Worm (Caenorhabditis elegans): ENCODE data around the gene H01M10.2.

The H01M10.2 gene

DNA sequence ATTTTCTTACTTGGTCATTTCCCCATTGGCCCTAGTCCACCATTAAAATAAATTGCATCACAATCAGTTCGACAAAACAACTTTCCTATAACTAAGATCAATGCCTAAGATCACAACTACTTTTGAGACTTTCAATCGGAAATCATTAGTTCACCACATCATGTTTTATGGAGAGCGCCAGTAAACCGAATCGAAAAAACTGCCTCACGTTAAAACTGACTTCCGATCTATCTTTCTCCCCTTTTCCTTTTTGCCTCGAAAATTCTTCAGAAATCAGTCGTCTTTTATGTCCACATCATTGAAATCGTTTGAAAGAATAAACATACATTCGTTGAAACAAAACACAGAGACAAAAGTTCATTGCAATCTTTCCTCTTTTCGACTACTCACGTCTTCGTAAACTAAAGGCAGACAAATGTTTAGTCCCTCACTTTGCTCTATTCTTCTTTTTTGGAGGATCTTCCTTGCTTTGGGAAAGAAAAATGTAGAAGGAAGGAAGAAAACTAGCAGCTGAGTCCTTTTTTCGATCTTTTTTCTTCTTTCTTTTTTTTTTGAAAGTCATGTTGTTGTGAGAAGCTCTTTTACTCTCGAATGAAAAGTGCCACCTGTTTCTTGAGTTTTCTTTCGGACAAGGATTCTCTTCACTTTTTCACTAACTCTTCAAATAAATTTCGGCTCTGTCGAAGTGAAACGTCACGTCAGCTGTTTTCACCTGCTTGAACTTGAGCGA is 9.6 kb upstream of the H01M10.2 start:
- TF ChIP-seq unc-55 (GFP tag; optimal IDR thresholded peaks at IDR 0.05) = peak; percentile 35
- TF ChIP-seq ceh-18 (tag; optimal IDR thresholded peaks at IDR 0.05) = peak; percentile 39
- no peak for TF ChIP-seq tbx-7 (tag; optimal IDR thresholded peaks at IDR 0.05)

DNA sequence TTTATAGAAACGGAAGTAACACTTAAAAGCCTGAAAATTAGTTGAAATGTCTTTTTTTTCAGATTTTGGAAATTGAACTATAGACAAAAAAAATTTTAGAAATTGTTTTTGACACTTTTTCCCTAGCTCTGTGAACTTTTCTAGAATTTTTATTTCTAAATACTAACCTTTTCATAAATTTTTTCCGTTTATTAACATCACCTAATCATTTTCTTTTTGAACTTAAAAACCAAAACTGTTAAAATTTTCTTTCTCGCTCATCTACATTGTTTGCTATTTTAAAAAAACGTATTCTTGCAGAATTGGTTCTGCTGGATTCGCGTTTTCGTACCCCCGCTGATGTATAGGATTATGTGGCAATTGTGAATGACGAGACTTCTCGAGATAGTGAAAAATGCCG is 8.1 kb upstream of the H01M10.2 start, which contains the start of the genes nhr-40 and T03G6.7:
TSS of gene nhr-40 (plus strand) at position 301 of the 400 bp plus-strand sequence.
TSS of gene T03G6.7 (plus strand) at position 337 of the 400 bp plus-strand sequence.
- TF ChIP-seq unc-86 (tag; optimal IDR thresholded peaks at IDR 0.05) (no peak), ztf-16 (tag; optimal IDR thresholded peaks at IDR 0.05) (no peak), ceh-22 (tag; optimal IDR thresholded peaks at IDR 0.05) (no peak), dmd-4 (tag; optimal IDR thresholded peaks at IDR 0.05; ENCODE audit: borderline replicate concordance) (no peak), hlh-30 (tag; optimal IDR thresholded peaks at IDR 0.05; ENCODE audit: insufficient read depth) (no peak), T23F11.4 (GFP tag; optimal IDR thresholded peaks at IDR 0.05) (no peak), pha-4 (tag; optimal IDR thresholded peaks at IDR 0.05) (no peak), ceh-24 (tag; optimal IDR thresholded peaks at IDR 0.05) (no peak), zip-5 (tag; optimal IDR thresholded peaks at IDR 0.05) (no peak), ceh-19 (GFP tag; optimal IDR thresholded peaks at IDR 0.05) (no peak), F13H6.1 (tag; optimal IDR thresholded peaks at IDR 0.05) (no peak), sox-4 (tag; optimal IDR thresholded peaks at IDR 0.05) (no peak), sdc-2 (tag; optimal IDR thresholded peaks at IDR 0.05) (no peak), eyg-1 (tag; optimal IDR thresholded peaks at IDR 0.05) (no peak), dve-1 (tag; optimal IDR thresholded peaks at IDR 0.05) (no peak), tbx-2 (tag; optimal IDR thresholded peaks at IDR 0.05) (no peak), fkh-6 (tag; optimal IDR thresholded peaks at IDR 0.05) (no peak), ceh-6 (GFP tag; optimal IDR thresholded peaks at IDR 0.05) (no peak)

DNA sequence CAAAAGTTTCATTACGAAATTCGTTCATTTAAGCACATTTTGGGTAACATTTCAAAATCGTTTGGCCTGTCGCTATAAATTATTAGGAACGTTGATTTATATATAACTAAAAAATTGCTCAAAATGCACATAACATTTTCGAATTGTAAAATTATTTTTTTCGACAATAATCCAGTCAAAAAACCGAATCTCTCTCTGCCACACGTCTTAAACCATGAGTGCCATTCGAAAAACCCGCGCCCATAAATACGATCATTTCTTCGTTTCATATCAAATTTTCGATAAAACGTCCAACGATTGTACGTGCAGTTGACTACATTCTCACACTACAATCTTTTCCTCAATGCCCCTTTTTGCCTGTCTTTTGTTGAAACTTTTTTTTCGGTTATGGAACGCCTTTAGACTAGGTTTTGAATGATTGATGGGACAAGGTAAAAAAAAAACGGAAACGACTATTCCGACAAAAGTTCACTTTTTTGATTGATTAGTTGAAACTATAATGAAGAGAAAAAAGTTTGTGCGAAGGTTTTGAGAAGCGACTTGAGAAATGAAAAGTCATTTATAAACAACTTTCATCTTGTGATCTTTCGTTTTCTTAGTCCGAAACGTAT is 7.2 kb upstream of the H01M10.2 start:
- no peak for TF ChIP-seq zip-5 (tag; optimal IDR thresholded peaks at IDR 0.05)
- TF ChIP-seq unc-3 (GFP tag; conservative IDR thresholded peaks at IDR 0.05) = no peak
- TF ChIP-seq unc-3 (tag; optimal IDR thresholded peaks at IDR 0.05) = no peak
- no peak for TF ChIP-seq mec-3 (tag; optimal IDR thresholded peaks at IDR 0.05; ENCODE audit: borderline replicate concordance)
- TF ChIP-seq nfya-1 (tag; optimal IDR thresholded peaks at IDR 0.05) = no peak
- TF ChIP-seq pha-4 (tag; optimal IDR thresholded peaks at IDR 0.05) = no peak
- no peak for TF ChIP-seq K09A11.1 (tag; optimal IDR thresholded peaks at IDR 0.05; ENCODE audit: insufficient read depth)
- no peak for TF ChIP-seq lin-11 (tag; optimal IDR thresholded peaks at IDR 0.05)

DNA sequence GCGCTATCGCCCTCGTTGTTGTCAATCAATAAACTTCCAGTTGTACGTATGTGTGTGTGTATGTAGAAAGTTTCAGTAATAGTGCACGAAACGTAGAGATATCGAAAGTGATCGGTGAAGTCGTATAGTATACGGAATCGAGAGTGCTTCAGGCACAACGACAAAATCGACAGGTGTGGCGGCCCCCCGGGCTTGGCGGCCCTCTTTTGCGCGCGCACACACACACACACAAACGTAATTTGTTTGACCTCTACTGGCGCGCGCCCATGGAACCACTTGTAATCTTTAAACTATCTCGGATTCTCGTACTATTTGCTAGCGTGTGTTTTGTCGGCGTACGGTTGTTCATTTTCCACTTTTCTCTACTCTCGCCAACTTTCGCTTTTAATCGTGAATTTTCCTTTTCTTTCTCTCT is 6.0 kb upstream of the H01M10.2 start:
- TF ChIP-seq unc-42 (tag; optimal IDR thresholded peaks at IDR 0.05) (no peak), tbx-2 (tag; optimal IDR thresholded peaks at IDR 0.05) (peak; percentile 58), ceh-2 (tag; optimal IDR thresholded peaks at IDR 0.05) (peak; percentile 10), ceh-24 (tag; optimal IDR thresholded peaks at IDR 0.05) (no peak), ceh-34 (tag; optimal IDR thresholded peaks at IDR 0.05) (no peak), hlh-15 (tag; optimal IDR thresholded peaks at IDR 0.05) (no peak), nhr-11 (tag; optimal IDR thresholded peaks at IDR 0.05) (no peak), T23F11.4 (GFP tag; optimal IDR thresholded peaks at IDR 0.05) (no peak), ref-2 (tag; optimal IDR thresholded peaks at IDR 0.05) (peak; percentile 54), elt-2 (tag; optimal IDR thresholded peaks at IDR 0.05) (no peak), fkh-6 (tag; optimal IDR thresholded peaks at IDR 0.05) (no peak), hlh-13 (GFP tag; optimal IDR thresholded peaks at IDR 0.05) (no peak), eyg-1 (tag; optimal IDR thresholded peaks at IDR 0.05) (no peak), ets-4 (tag; optimal IDR thresholded peaks at IDR 0.05) (peak; percentile 11), fax-1 (tag; optimal IDR thresholded peaks at IDR 0.05) (no peak), ceh-9 (tag; optimal IDR thresholded peaks at IDR 0.05) (no peak), fkh-10 (GFP tag; optimal IDR thresholded peaks at IDR 0.05) (no peak), C38D4.7 (GFP tag; optimal IDR thresholded peaks at IDR 0.05) (no peak), madf-2 (tag; optimal IDR thresholded peaks at IDR 0.05) (no peak), odd-2 (tag; optimal IDR thresholded peaks at IDR 0.05) (no peak), rnt-1 (tag; optimal IDR thresholded peaks at IDR 0.05) (no peak), pag-3 (tag; optimal IDR thresholded peaks at IDR 0.05; ENCODE audit: borderline replicate concordance) (no peak), nfya-1 (tag; optimal IDR thresholded peaks at IDR 0.05) (peak; percentile 8), K09A11.1 (tag; optimal IDR thresholded peaks at IDR 0.05; ENCODE audit: insufficient read depth) (no peak), hlh-30 (tag; optimal IDR thresholded peaks at IDR 0.05; ENCODE audit: insufficient read depth) (no peak), gmeb-2 (tag; optimal IDR thresholded peaks at IDR 0.05) (no peak)

Data from whole organism, late embryonic.